Fruit fly (Drosophila melanogaster) whole organism, embryonic: ENCODE data around the gene trr.

Experiments used
- BEAF-32 ChIP-seq: fragments of 200-800 bp; sonication (Bioruptor generic); optimal IDR thresholded peaks from 3 replicates; lab custom pipeline; 2017; ENCODE audit warnings: missing biosample characterization, missing genetic modification characterization, mild to moderate bottlenecking, moderate library complexity, missing genetic modification reagents
- Bteb2 ChIP-seq: fragments of 200-800 bp; sonication (Bioruptor generic); optimal IDR thresholded peaks from 2 replicates; lab custom pipeline; 2016; ENCODE audit warnings: missing biosample characterization, missing genetic modification characterization
- CG10366 ChIP-seq: fragments of 200-800 bp; sonication (Bioruptor generic); IDR thresholded peaks from 2 replicates; pipeline ENCODE4 v1.3.6; 2022; ENCODE audit warnings: missing biosample characterization, missing genetic modification characterization
- CG10565 ChIP-seq: fragments of 200-800 bp; sonication (Bioruptor generic); optimal IDR thresholded peaks from 3 replicates; lab custom pipeline; 2016; ENCODE audit warnings: missing biosample characterization, mild to moderate bottlenecking, missing genetic modification characterization
- CG11085 ChIP-seq: fragments of 200-800 bp; sonication (Bioruptor generic); IDR thresholded peaks from 2 replicates; pipeline ENCODE4 v1.3.6; 2022; ENCODE audit warnings: missing biosample characterization, missing genetic modification characterization
- CG11560 ChIP-seq: fragments of 200-800 bp; sonication (Bioruptor generic); IDR thresholded peaks from 3 replicates; pipeline ENCODE4 v1.3.6; 2022; ENCODE audit warnings: missing biosample characterization, missing genetic modification characterization
- CG12236 ChIP-seq: fragments of 200-800 bp; sonication (Bioruptor generic); optimal IDR thresholded peaks from 2 replicates; lab custom pipeline; 2016; ENCODE audit warnings: missing biosample characterization, missing genetic modification characterization
- CG14965 ChIP-seq: fragments of 200-800 bp; sonication (Bioruptor generic); optimal IDR thresholded peaks from 2 replicates; lab custom pipeline; 2016; ENCODE audit warnings: missing biosample characterization, missing genetic modification characterization, borderline replicate concordance
- CG17568 ChIP-seq: fragments of 200-800 bp; sonication (Bioruptor generic); optimal IDR thresholded peaks from 2 replicates; lab custom pipeline; 2018; ENCODE audit warnings: missing biosample characterization, mild to moderate bottlenecking, missing genetic modification characterization, moderate library complexity
- CG2712 ChIP-seq: fragments of 200-800 bp; optimal IDR thresholded peaks from 3 replicates; lab custom pipeline; 2019; ENCODE audit warnings: missing biosample characterization, mild to moderate bottlenecking, missing genetic modification characterization, moderate library complexity
- CG2875 ChIP-seq: fragments of 200-800 bp; sonication (Bioruptor generic); optimal IDR thresholded peaks from 2 replicates; lab custom pipeline; 2017; ENCODE audit warnings: missing biosample characterization, mild to moderate bottlenecking, missing genetic modification characterization, missing genetic modification reagents
- CG31224 ChIP-seq: fragments of 200-800 bp; sonication (Bioruptor generic); IDR thresholded peaks from 2 replicates; pipeline ENCODE4 v1.3.6; 2022; ENCODE audit warnings: missing biosample characterization, missing genetic modification characterization
- CG3995 ChIP-seq: fragments of 200-800 bp; sonication (Bioruptor generic); optimal IDR thresholded peaks from 3 replicates; lab custom pipeline; 2016; ENCODE audit warnings: missing biosample characterization, missing genetic modification characterization
- CG5180 ChIP-seq: fragments of 200-800 bp; sonication (Bioruptor generic); optimal IDR thresholded peaks from 3 replicates; lab custom pipeline; 2017; ENCODE audit warnings: missing biosample characterization, missing genetic modification characterization, mild to moderate bottlenecking, moderate library complexity, missing genetic modification reagents
- CG5245 ChIP-seq: fragments of 200-800 bp; sonication (Bioruptor generic); optimal IDR thresholded peaks from 3 replicates; lab custom pipeline; 2016; ENCODE audit warnings: missing biosample characterization, missing genetic modification characterization
- CG6254 ChIP-seq: fragments of 200-800 bp; sonication (Bioruptor generic); optimal IDR thresholded peaks from 3 replicates; lab custom pipeline; 2017; ENCODE audit warnings: mild to moderate bottlenecking, missing biosample characterization, missing genetic modification reagents, missing genetic modification characterization
- CG7745 ChIP-seq: fragments of 200-800 bp; sonication (Bioruptor generic); optimal IDR thresholded peaks from 2 replicates; lab custom pipeline; 2018; ENCODE audit warnings: missing biosample characterization, mild to moderate bottlenecking, missing genetic modification characterization, moderate library complexity
- CG8089 ChIP-seq: fragments of 200-800 bp; sonication (Bioruptor generic); optimal IDR thresholded peaks from 3 replicates; lab custom pipeline; 2016; ENCODE audit warnings: missing biosample characterization, missing genetic modification characterization
- CG8478 ChIP-seq: fragments of >200 bp; optimal IDR thresholded peaks from 2 replicates; lab custom pipeline; 2018
- Camta ChIP-seq: fragments of 200-800 bp; sonication (Bioruptor generic); optimal IDR thresholded peaks from 2 replicates; lab custom pipeline; 2016; ENCODE audit warnings: missing biosample characterization, missing genetic modification characterization
- Elba2 ChIP-seq: fragments of 200-800 bp; sonication (Bioruptor generic); optimal IDR thresholded peaks from 3 replicates; lab custom pipeline; 2016; ENCODE audit warnings: missing biosample characterization, missing genetic modification characterization
- Fer1 ChIP-seq: fragments of 200-800 bp; sonication (Bioruptor generic); optimal IDR thresholded peaks from 2 replicates; lab custom pipeline; 2017; ENCODE audit warnings: missing biosample characterization, mild to moderate bottlenecking, missing genetic modification characterization
- Gsc ChIP-seq: fragments of 200-800 bp; sonication (Bioruptor generic); IDR thresholded peaks from 2 replicates; pipeline ENCODE4 v1.3.6; 2022; ENCODE audit warnings: missing biosample characterization, missing genetic modification characterization
- HLHmδ ChIP-seq: fragments of 200-800 bp; sonication (Bioruptor generic); optimal IDR thresholded peaks from 2 replicates; lab custom pipeline; 2018; ENCODE audit warnings: missing biosample characterization, mild to moderate bottlenecking, missing genetic modification characterization, moderate library complexity
- Jarid2 ChIP-seq: fragments of 200-800 bp; sonication (Bioruptor generic); optimal IDR thresholded peaks from 3 replicates; lab custom pipeline; 2017; ENCODE audit warnings: mild to moderate bottlenecking, missing biosample characterization, missing genetic modification reagents, missing genetic modification characterization
- Max ChIP-seq: fragments of 200-800 bp; sonication (Bioruptor generic); optimal IDR thresholded peaks from 2 replicates; lab custom pipeline; 2016; ENCODE audit warnings: missing biosample characterization, mild to moderate bottlenecking, missing genetic modification characterization
- Tbp ChIP-seq: fragments of >200 bp; optimal IDR thresholded peaks from 2 replicates; lab custom pipeline; 2018; ENCODE audit warnings: missing biosample characterization, missing genetic modification characterization
- Usf ChIP-seq: fragments of 200-800 bp; sonication (Bioruptor generic); optimal IDR thresholded peaks from 2 replicates; lab custom pipeline; 2017; ENCODE audit warnings: missing genotype, missing biosample characterization, missing genetic modification characterization
- Xrp1 ChIP-seq: fragments of 200-800 bp; sonication (Bioruptor generic); IDR thresholded peaks from 2 replicates; pipeline ENCODE4 v1.3.6; 2022; ENCODE audit warnings: missing biosample characterization, missing genetic modification characterization
- ash1 ChIP-seq: fragments of 200-800 bp; sonication (Bioruptor generic); optimal IDR thresholded peaks from 2 replicates; lab custom pipeline; 2018; ENCODE audit warnings: missing biosample characterization, mild to moderate bottlenecking, missing genetic modification characterization
- cwo ChIP-seq: fragments of 200-800 bp; sonication (Bioruptor generic); optimal IDR thresholded peaks from 3 replicates; lab custom pipeline; 2017; ENCODE audit warnings: missing biosample characterization, missing genetic modification characterization, mild to moderate bottlenecking, moderate library complexity, missing genetic modification reagents
- emc ChIP-seq: fragments of 200-800 bp; sonication (Bioruptor generic); optimal IDR thresholded peaks from 2 replicates; lab custom pipeline; 2016; ENCODE audit warnings: missing biosample characterization, missing genetic modification characterization
- en ChIP-seq: fragments of 200-800 bp; sonication (Bioruptor generic); optimal IDR thresholded peaks from 2 replicates; lab custom pipeline; 2016; ENCODE audit warnings: missing biosample characterization, missing genetic modification characterization
- eyg ChIP-seq: fragments of 200-800 bp; sonication (Bioruptor generic); optimal IDR thresholded peaks from 3 replicates; lab custom pipeline; 2016; ENCODE audit warnings: missing biosample characterization, missing genetic modification characterization
- grau ChIP-seq: fragments of 200-800 bp; optimal IDR thresholded peaks from 3 replicates; lab custom pipeline; 2019; ENCODE audit warnings: missing biosample characterization, mild to moderate bottlenecking, missing genetic modification characterization, moderate library complexity
- gsb ChIP-seq: fragments of 200-800 bp; sonication (Bioruptor generic); IDR thresholded peaks from 2 replicates; pipeline ENCODE4 v1.3.6; 2022; ENCODE audit warnings: missing biosample characterization, missing genetic modification characterization
- hth ChIP-seq: fragments of >200 bp; optimal IDR thresholded peaks from 2 replicates; lab custom pipeline; 2017; ENCODE audit warnings: inconsistent platforms
- jing ChIP-seq: fragments of 200-800 bp; sonication (Bioruptor generic); optimal IDR thresholded peaks from 2 replicates; lab custom pipeline; 2018; ENCODE audit warnings: missing biosample characterization, mild to moderate bottlenecking, missing genetic modification characterization
- ken ChIP-seq: fragments of 200-800 bp; sonication (Bioruptor generic); IDR thresholded peaks from 3 replicates; pipeline ENCODE4 v1.3.6; 2022; ENCODE audit warnings: missing biosample characterization, missing genetic modification characterization
- p53 ChIP-seq: fragments of 200-800 bp; sonication (Bioruptor generic); optimal IDR thresholded peaks from 2 replicates; lab custom pipeline; 2016; ENCODE audit warnings: missing biosample characterization, missing genetic modification characterization
- schlank ChIP-seq: fragments of 200-800 bp; sonication (Bioruptor generic); optimal IDR thresholded peaks from 2 replicates; lab custom pipeline; 2018; ENCODE audit warnings: missing biosample characterization, mild to moderate bottlenecking, missing genetic modification characterization
- shn ChIP-seq: fragments of 200-800 bp; sonication (Bioruptor generic); optimal IDR thresholded peaks from 3 replicates; lab custom pipeline; 2016; ENCODE audit warnings: missing biosample characterization, missing genetic modification characterization
- sim ChIP-seq: fragments of 200-800 bp; sonication (Bioruptor generic); IDR thresholded peaks from 2 replicates; pipeline ENCODE4 v1.3.6; 2022; ENCODE audit warnings: missing biosample characterization, missing genetic modification characterization
- slp2 ChIP-seq: fragments of 200-800 bp; sonication (Bioruptor generic); optimal IDR thresholded peaks from 2 replicates; lab custom pipeline; 2016; ENCODE audit warnings: missing biosample characterization, missing genetic modification characterization
- ssp ChIP-seq: fragments of 200-800 bp; sonication (Bioruptor generic); IDR thresholded peaks from 2 replicates; pipeline ENCODE4 v1.3.6; 2022; ENCODE audit warnings: missing biosample characterization, missing genetic modification characterization
- stwl ChIP-seq: fragments of 200-800 bp; sonication (Bioruptor generic); optimal IDR thresholded peaks from 3 replicates; lab custom pipeline; 2018; ENCODE audit warnings: missing biosample characterization, mild to moderate bottlenecking, missing genetic modification characterization, moderate library complexity
- tio ChIP-seq: fragments of 200-800 bp; sonication (Bioruptor generic); optimal IDR thresholded peaks from 2 replicates; lab custom pipeline; 2017; ENCODE audit warnings: missing biosample characterization, missing genetic modification characterization, inconsistent platforms
- toy ChIP-seq: fragments of 200-800 bp; sonication (Bioruptor generic); IDR thresholded peaks from 2 replicates; pipeline ENCODE4 v1.3.6; 2022; ENCODE audit warnings: missing biosample characterization, missing genetic modification characterization
- usp ChIP-seq: fragments of >200 bp; optimal IDR thresholded peaks from 2 replicates; lab custom pipeline; 2017; ENCODE audit warnings: missing biosample characterization, missing genetic modification characterization
- vnd ChIP-seq: fragments of 200-800 bp; sonication (Bioruptor generic); IDR thresholded peaks from 3 replicates; pipeline ENCODE4 v1.3.6; 2022; ENCODE audit warnings: missing biosample characterization, missing genetic modification characterization; ENCODE audit not compliant: partially characterized antibody

The trr gene

DNA sequence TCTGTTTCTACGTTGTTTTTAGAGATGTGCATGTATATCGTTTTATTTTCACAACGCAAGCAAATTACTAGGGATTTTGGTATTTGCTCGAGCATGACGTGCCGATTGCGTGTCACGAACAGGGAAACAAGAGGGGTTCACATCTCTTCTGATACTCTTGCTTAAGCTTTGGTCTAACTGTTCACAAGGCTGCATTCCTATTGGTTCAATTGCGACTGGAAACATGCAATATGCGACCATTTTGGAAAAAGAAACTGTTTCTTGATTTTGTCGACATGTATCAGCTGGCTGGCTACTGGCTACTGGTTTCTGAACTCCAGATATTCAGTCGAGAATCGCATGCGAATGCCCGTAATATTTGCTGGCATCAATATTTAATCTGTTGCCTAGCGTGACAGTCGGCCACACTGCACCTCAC lies 9.6 kb downstream of the trr start, which contains the start of gene Coa8 (continued):
- TF ChIP-seq ash1 (GFP tag; lab: Kevin White, UChicago): no peak
- peak; percentile 60 for TF ChIP-seq shn
- TF ChIP-seq, all 482 proteins: peak for 196

DNA sequence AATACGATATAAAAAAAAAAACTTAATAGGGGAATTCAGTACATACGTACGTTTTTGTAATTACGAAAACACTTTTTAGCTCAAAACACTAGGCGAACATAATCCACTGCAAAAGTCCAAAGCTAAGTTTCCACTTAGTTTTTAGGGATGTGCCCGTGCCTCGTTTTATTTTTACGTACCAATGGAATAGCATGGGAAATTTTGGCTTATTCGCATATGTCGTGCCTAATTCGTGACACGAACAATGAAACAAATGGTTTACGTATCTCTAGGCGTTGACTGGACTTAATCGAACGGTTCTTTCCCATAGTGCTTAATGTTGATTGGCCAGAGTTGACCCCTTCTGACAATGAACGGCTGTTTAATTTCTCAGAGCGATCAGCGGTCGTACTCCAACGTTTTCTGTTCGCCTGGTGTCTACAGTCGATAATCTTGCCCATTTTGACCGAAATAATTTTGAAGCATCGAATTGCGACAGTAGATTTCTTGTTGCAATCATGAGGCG lies 10.1 kb downstream of the trr start, which contains the start of gene CG14818:
Gene CG14818, minus strand, starts transcription at position 169 of the 505 bp plus-strand sequence.
- TF ChIP-seq p53 (no peak), CG8478 (lab: Kevin White, UChicago) (no peak), Bteb2 (GFP tag; lab: Kevin White, UChicago) (peak; percentile 22), CG5245 (peak; percentile 23), emc (GFP tag; lab: Kevin White, UChicago) (peak; percentile 12), CG17568 (no peak), en (GFP tag; lab: Kevin White, UChicago) (no peak), sim (GFP tag; lab: Robert Waterston, UW) (no peak), CG10565 (GFP tag; lab: Kevin White, UChicago) (no peak), CG2712 (tag; lab: Kevin White, UChicago) (peak; percentile 30), cwo (no peak), Max (GFP tag; lab: Kevin White, UChicago) (no peak), CG3995 (GFP tag; lab: Kevin White, UChicago) (peak; percentile 63), CG6254 (no peak), HLHmδ (no peak), hth (lab: Kevin White, UChicago) (no peak), CG8089 (GFP tag; lab: Kevin White, UChicago) (peak; percentile 27), CG12236 (peak; percentile 39), shn (peak; percentile 62), Usf (peak; percentile 9), vnd (GFP tag; lab: Robert Waterston, UW) (peak; percentile 84), schlank (peak; percentile 42), CG11560 (tag; lab: Robert Waterston, UW) (no peak), eyg (GFP tag; lab: Kevin White, UChicago) (peak; percentile 19), Camta (GFP tag; lab: Kevin White, UChicago) (peak; percentile 64), tio (no peak), CG14965 (GFP tag; lab: Kevin White, UChicago) (no peak), Tbp (GFP tag; lab: Kevin White, UChicago) (no peak), toy (GFP tag; lab: Robert Waterston, UW) (no peak), CG31224 (GFP tag; lab: Robert Waterston, UW) (no peak), BEAF-32 (GFP tag; lab: Kevin White, UChicago) (peak; percentile 83), stwl (tag; lab: Kevin White, UChicago) (no peak), Jarid2 (no peak), Elba2 (GFP tag; lab: Kevin White, UChicago) (no peak), CG5180 (GFP tag; lab: Kevin White, UChicago) (no peak), Xrp1 (GFP tag; lab: Robert Waterston, UW) (peak; percentile 68), jing (GFP tag; lab: Kevin White, UChicago) (no peak), slp2 (GFP tag; lab: Kevin White, UChicago) (peak; percentile 68), Fer1 (GFP tag; lab: Kevin White, UChicago) (peak; percentile 31), CG10366 (GFP tag; lab: Robert Waterston, UW) (peak; percentile 46), Gsc (no peak), gsb (GFP tag; lab: Robert Waterston, UW) (peak; percentile 44; the same call in 1 of the 2 replicates), ken (GFP tag; lab: Robert Waterston, UW) (peak; percentile 67; the same call in 2 of the 3 replicates), CG2875 (no peak), usp (GFP tag; lab: Kevin White, UChicago) (no peak), CG11085 (0 out of 2 replicates have a peak, but pooled peaks have one; percentile 39), CG7745 (tag; lab: Kevin White, UChicago) (no peak), ssp (GFP tag; lab: Robert Waterston, UW) (peak; percentile 65), grau (tag; lab: Kevin White, UChicago) (peak; percentile 51)
